Worm (Caenorhabditis elegans): ENCODE results near the gene cif-1.
A peak's percentile ranks its signal among the peaks of the same experiment; 100 is the strongest.

The cif-1 gene

DNA sequence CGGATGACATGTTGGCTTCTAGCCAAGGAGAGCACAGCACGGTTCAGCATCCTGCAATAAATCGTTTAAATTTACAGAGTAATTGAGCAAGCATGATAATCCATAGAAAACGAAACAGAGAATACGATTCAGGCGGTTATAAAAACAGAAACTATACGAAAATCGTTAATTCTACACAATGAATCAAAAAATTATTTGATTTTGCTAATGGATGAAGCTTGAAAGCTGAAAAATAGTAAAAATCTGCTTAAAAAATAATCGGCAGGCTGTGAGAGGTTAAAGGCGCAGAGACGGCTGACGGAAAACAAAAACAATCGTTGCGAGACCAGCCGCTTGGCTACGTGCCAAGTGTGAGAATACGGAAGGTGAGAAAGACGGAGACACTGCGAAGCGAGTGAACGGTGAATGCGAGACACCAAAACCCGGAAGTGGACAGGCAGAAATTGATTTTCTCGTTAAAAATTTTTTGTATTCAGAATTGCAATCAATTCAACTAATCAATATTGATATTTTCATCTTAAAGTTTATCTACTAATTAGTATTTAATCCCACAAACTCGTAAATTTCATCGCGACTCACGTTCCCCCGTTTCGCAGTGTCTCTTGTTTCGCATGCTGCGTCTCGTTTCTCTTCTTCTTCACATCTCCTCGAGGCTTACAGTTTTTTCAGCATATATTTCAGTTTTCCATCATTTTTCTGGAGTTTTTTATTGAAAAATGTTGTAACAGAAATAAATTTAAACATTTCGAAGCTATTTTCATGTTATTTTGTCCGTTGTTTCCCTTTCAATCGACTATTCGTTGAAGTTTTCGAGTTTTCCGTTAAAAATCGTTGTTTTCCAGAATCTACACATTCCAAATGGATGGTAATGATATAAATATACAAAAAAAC lies 50.2 kb downstream of the cif-1 start, which contains the start of the genes F29B9.11 and jmjd-1.2 (continued):
- TF ChIP-seq zip-2 (tag; optimal IDR thresholded peaks at IDR 0.05) (no peak), php-3 (GFP tag; IDR thresholded peaks at IDR 0.05) (0 out of 2 replicates have a peak, but pooled peaks have one; percentile 25), mdl-1 (tag; optimal IDR thresholded peaks at IDR 0.05) (peak in 1 of 2 experiments; percentile 70), nhr-11 (tag; optimal IDR thresholded peaks at IDR 0.05) (peak; percentile 93), lir-3 (tag; optimal IDR thresholded peaks at IDR 0.05) (no peak), hlh-30 (tag; optimal IDR thresholded peaks at IDR 0.05; ENCODE audit: insufficient read depth) (peak; percentile 82), ama-1 (optimal IDR thresholded peaks at IDR 0.05) (no peak), nhr-237 (tag; optimal IDR thresholded peaks at IDR 0.05) (peak; percentile 34)

DNA sequence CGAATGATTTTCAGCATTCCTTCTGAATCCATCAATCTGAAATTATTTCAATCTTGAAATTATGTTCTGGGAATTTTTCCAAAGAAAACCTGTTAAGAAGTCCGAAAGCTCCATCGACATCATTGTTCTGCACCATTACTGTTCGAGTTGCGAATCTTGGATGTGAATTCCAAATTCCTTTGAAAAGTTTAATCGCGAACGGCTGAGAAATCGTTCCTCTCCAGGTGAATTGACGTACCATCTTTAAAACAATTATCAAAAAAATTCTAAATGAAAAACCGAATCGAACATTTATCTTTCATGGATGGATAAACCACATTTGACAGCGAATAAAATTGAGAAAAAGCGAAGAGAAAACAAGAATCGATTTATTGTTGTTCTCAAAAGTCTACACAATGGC lies 51.3 kb downstream of the cif-1 start, which contains the start of gene mrps-21:
Gene mrps-21 (minus strand): TSS at position 241 of the 400 bp plus-strand sequence.
- TF ChIP-seq ama-1 (optimal IDR thresholded peaks at IDR 0.05) (peak; percentile 77), nhr-48 (tag; optimal IDR thresholded peaks at IDR 0.05) (no peak), daf-16 (GFP tag; optimal IDR thresholded peaks at IDR 0.05) (no peak), daf-16 (tag; optimal IDR thresholded peaks at IDR 0.05) (peak; percentile 9), unc-130 (GFP tag; optimal IDR thresholded peaks at IDR 0.05) (no peak), dve-1 (tag; optimal IDR thresholded peaks at IDR 0.05; ENCODE audit: insufficient read depth) (peak; percentile 19), F49E8.2 (tag; optimal IDR thresholded peaks at IDR 0.05; ENCODE audit: borderline replicate concordance) (peak; percentile 10)

DNA sequence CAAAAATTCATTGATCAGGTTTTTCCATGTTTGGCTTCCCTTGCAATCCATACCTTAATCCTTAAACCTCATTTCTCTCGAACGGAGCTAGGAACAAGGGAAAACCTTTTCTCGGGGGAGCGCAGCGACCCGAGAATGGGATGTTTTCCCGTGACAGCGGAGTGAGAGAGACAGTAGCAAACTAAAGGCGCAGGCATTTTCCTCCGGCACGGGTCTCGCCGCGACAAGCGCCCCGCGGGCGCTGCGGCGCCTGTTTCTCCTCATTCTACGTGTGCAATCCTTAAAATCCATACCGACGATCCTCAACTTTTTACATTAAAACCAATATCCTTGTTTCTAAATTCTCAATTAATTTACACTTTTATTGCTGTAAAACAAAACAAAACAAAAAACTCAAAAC lies 51.9 kb downstream of the cif-1 start:
- peak; percentile 81 for TF ChIP-seq set-16 (GFP tag; IDR thresholded peaks at IDR 0.05)
- peak; percentile 30; the same call in 1 of the 2 replicates for TF ChIP-seq lin-38 (GFP tag; IDR thresholded peaks at IDR 0.05)
- 0 out of 2 replicates have a peak, but pooled peaks have one; percentile 22 for TF ChIP-seq Y48G9A.11 (GFP tag; IDR thresholded peaks at IDR 0.05)
- peak; percentile 49; the same call in 1 of the 2 replicates for TF ChIP-seq egl-43 (GFP tag; IDR thresholded peaks at IDR 0.05)
- peak; percentile 26; the same call in 1 of the 2 replicates for TF ChIP-seq snpc-1.2 (GFP tag; IDR thresholded peaks at IDR 0.05)

DNA sequence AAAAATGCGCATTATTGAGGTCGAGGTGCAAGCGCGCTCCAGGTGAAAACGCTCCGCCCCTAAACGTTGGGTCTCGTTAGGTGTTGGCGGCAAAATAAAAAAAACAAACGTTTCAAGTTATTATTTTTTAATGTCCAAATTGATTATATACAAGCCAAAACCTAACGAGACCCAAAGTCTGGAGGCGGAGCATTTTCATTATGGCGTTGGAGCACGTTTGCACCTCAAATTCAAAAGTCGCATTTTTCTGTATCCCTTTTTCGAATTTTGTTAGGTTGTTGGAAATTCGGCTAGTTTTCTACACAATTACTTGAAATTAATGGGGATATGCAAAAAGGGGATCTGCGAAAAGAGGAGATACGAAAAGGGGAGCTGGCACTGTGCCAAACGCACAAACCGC lies 52.7 kb downstream of the cif-1 start, which contains the start of gene col-111:
Gene col-111 (minus strand): TSS at position 101 of the 400 bp plus-strand sequence.
- no peak for TF ChIP-seq Y75B8A.6 (GFP tag; IDR thresholded peaks at IDR 0.05)
- TF ChIP-seq php-3 (GFP tag; IDR thresholded peaks at IDR 0.05) = no peak
- TF ChIP-seq jun-1 (tag; optimal IDR thresholded peaks at IDR 0.05) = no peak
- no peak for TF ChIP-seq ZK546.5 (tag; optimal IDR thresholded peaks at IDR 0.05)
- TF ChIP-seq F26F4.8 (GFP tag; conservative IDR thresholded peaks at IDR 0.05) = no peak
- TF ChIP-seq zag-1 (tag; optimal IDR thresholded peaks at IDR 0.05) = no peak
- no peak for TF ChIP-seq lin-1 (GFP tag; IDR thresholded peaks at IDR 0.05)
- TF ChIP-seq zip-2 (tag; optimal IDR thresholded peaks at IDR 0.05) = no peak
- TF ChIP-seq nhr-48 (tag; optimal IDR thresholded peaks at IDR 0.05) = no peak
- no peak for TF ChIP-seq attf-4 (tag; optimal IDR thresholded peaks at IDR 0.05)
- TF ChIP-seq unc-62 (GFP tag; optimal IDR thresholded peaks at IDR 0.05 in 1 of 2) = no peak
- no peak for TF ChIP-seq unc-62 (tag; optimal IDR thresholded peaks at IDR 0.05)
- TF ChIP-seq hlh-11 (tag; optimal IDR thresholded peaks at IDR 0.05) = no peak
- no peak for TF ChIP-seq lim-7 (GFP tag; IDR thresholded peaks at IDR 0.05)
